Fruit fly (Drosophila melanogaster) whole organism: ENCODE measurements around the gene CG13404.

Experiments
- CG8478 ChIP-seq: fragments of >200 bp; optimal IDR thresholded peaks from 2 replicates; lab custom pipeline; 2018; ENCODE audit warnings: inconsistent platforms
- EcR ChIP-seq, 2 experiments: fragments of >200 bp; optimal IDR thresholded peaks; 2 replicates each; lab custom pipeline; 2017; ENCODE audit warnings: missing biosample characterization in 2 of 2, missing genetic modification characterization in 2 of 2, missing genetic modification reagents in 2 of 2
- pan ChIP-seq: fragments of >200 bp; optimal IDR thresholded peaks from 2 replicates; lab custom pipeline; 2017
- psq ChIP-seq: fragments of >200 bp; optimal IDR thresholded peaks from 2 replicates; lab custom pipeline; 2017
- usp ChIP-seq: fragments of >200 bp; optimal IDR thresholded peaks from 2 replicates; lab custom pipeline; 2017; ENCODE audit warnings: missing biosample characterization, missing genetic modification characterization, mixed read lengths

- TF ChIP-seq pan (no peak), usp (no peak), psq (lab: Kevin White, UChicago) (no peak), CG8478 (lab: Kevin White, UChicago) (no peak), EcR (GFP tag; optimal IDR thresholded peaks at IDR 0.05; lab: Kevin White, UChicago) (no peak)
Observed at dm6 chrX:14234468-14234867, 31.6 kb downstream of the CG13404 start.
